Worm (Caenorhabditis elegans): ENCODE data around the gene ssu-2.
"Not testable (repeated sequence)": the region's sequence is repeated elsewhere in the genome, so short reads cannot be mapped to it uniquely, and the experiment has no call there.

The ssu-2 gene

DNA sequence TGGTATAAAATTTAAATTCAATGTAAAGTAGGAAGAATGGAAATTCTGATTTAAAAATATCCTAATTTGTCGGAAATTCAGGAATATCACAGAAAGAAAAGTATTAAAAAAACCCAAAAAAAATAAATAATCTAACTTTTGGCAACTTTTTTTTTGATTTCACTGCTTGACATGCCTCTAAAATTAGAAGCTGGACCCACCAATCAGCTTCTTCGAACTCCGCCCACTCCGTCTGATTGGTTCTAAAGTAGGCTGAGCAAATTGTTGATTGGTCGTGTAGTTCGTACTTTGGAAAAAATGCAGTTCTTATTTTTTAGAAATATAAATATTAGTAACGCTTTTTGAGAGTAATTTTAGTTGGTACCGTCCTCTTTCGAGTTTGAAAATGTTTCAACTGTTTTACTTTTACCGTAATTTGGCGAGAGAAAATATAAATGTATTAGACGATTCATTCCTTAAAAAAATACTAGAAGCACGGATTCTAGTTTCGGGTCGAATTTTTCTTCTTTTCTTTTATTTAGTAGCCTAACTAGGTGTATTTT lies 4.9 kb downstream of the ssu-2 start:
- TF ChIP-seq elt-2 (tag; optimal IDR thresholded peaks at IDR 0.05) (no peak), nfya-1 (tag; optimal IDR thresholded peaks at IDR 0.05) (peak; percentile 94)

DNA sequence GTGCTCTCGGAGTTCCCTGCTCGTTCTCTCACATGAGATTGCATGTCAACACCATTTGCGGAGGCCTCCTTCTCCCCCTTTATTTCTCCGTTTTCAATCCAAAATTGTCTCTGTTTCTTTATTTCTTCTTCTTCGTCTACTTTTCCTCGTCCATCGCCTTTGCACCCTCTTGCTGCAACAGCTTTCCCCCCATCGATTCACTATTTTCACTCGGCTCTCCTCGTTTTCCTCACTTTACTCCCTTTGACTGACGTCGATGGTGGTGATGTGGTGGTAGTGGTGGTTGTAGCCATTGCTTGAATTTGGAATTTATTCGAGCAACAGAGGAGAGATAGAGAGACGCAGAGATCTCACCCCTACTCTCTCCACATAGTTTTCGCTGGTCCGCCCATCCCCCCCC lies 10.6 kb downstream of the ssu-2 start:
- no peak for TF ChIP-seq sox-4 (tag; optimal IDR thresholded peaks at IDR 0.05)
- TF ChIP-seq unc-42 (tag; optimal IDR thresholded peaks at IDR 0.05), result peak; percentile 85
- no peak for TF ChIP-seq pros-1 (tag; optimal IDR thresholded peaks at IDR 0.05)
- no peak for TF ChIP-seq nhr-232 (tag; optimal IDR thresholded peaks at IDR 0.05)
- peak; percentile 44 for TF ChIP-seq syd-9 (tag; optimal IDR thresholded peaks at IDR 0.05)
- TF ChIP-seq ceh-48 (tag; optimal IDR thresholded peaks at IDR 0.05), result peak; percentile 72
- TF ChIP-seq ceh-31 (tag; optimal IDR thresholded peaks at IDR 0.05), result peak; percentile 82
- TF ChIP-seq nfya-1 (tag; optimal IDR thresholded peaks at IDR 0.05), result peak; percentile 77
- TF ChIP-seq unc-55 (GFP tag; optimal IDR thresholded peaks at IDR 0.05), result peak; percentile 24
- TF ChIP-seq C08G9.2 (tag; optimal IDR thresholded peaks at IDR 0.05), result peak; percentile 31
- peak; percentile 59 for TF ChIP-seq fkh-10 (GFP tag; optimal IDR thresholded peaks at IDR 0.05)
- TF ChIP-seq ceh-34 (tag; optimal IDR thresholded peaks at IDR 0.05), result peak; percentile 41
- TF ChIP-seq tbx-2 (tag; optimal IDR thresholded peaks at IDR 0.05), result peak; percentile 59
- TF ChIP-seq ceh-18 (tag; optimal IDR thresholded peaks at IDR 0.05), result peak; percentile 46
- no peak for TF ChIP-seq ttx-3 (tag; optimal IDR thresholded peaks at IDR 0.05)
- peak; percentile 26 for TF ChIP-seq sdc-2 (tag; optimal IDR thresholded peaks at IDR 0.05)
- TF ChIP-seq ceh-14 (tag; optimal IDR thresholded peaks at IDR 0.05), result peak; percentile 66
- peak; percentile 75 for TF ChIP-seq ceh-19 (GFP tag; optimal IDR thresholded peaks at IDR 0.05)
- TF ChIP-seq ceh-22 (tag; optimal IDR thresholded peaks at IDR 0.05), result no peak
- TF ChIP-seq dve-1 (tag; optimal IDR thresholded peaks at IDR 0.05), result no peak
- TF ChIP-seq che-1 (tag; optimal IDR thresholded peaks at IDR 0.05), result peak; percentile 3
- TF ChIP-seq pag-3 (tag; optimal IDR thresholded peaks at IDR 0.05; ENCODE audit: borderline replicate concordance), result peak; percentile 20

DNA sequence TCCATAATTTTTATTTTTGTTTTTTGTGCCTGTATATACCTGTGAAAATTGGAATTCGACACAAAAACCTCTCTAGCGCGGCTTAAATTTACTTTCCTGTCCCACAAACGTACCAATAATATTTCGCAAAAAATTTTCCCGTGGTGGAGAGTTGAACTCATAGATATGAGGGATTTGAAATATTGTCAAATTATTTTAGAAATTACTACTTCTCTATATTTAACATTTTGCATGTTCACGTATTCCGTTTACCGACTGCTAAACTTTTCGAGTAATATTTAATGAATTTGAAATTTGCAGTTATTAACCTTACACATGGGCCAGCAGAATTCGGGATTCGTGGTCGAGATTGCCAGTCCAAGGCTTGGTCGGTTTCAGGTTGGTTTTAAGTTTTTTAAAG lies 12.8 kb downstream of the ssu-2 start, which contains the start of gene Y67A10A.7:
Gene Y67A10A.7 (plus strand): TSS at position 301 of the 400 bp plus-strand sequence.
- not testable (repeated sequence) for TF ChIP-seq ceh-45 (GFP tag; IDR thresholded peaks at IDR 0.05); ceh-30 (tag; optimal IDR thresholded peaks at IDR 0.05); lim-6 (tag; optimal IDR thresholded peaks at IDR 0.05)

DNA sequence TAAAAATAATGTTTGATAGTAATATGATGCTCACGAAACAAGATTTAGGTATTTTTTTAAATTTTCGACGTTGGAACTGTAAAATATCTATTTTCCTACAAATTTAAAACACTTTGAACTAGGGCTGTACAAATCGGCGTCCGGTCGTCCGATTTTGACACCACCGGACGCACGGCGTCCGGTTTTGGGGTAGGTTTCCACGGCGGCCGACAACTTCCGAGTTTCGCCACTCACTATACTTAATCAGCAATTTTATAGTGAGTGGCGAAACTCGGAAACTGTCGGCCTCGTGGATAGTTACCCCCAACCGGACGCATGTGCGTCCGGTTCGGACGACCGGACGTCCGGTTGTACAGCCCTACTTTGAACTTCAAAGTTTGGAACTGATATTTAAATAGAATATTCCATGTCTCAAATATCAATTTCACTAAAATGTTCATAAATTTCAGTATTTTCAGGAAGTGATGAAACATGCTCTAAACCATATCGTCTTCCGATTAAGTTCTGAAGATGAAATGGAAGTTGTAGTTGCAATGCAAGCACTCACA lies 16.3 kb downstream of the ssu-2 start:
- TF ChIP-seq gmeb-2 (tag; optimal IDR thresholded peaks at IDR 0.05) (no peak), hlh-8 (tag; optimal IDR thresholded peaks at IDR 0.05) (no peak), ceh-22 (tag; optimal IDR thresholded peaks at IDR 0.05) (no peak), sdc-2 (tag; optimal IDR thresholded peaks at IDR 0.05) (no peak), pax-1 (tag; optimal IDR thresholded peaks at IDR 0.05) (no peak), mec-3 (tag; optimal IDR thresholded peaks at IDR 0.05; ENCODE audit: borderline replicate concordance) (no peak), rnt-1 (tag; optimal IDR thresholded peaks at IDR 0.05) (no peak), elt-4 (tag; optimal IDR thresholded peaks at IDR 0.05) (no peak), pat-9 (tag; optimal IDR thresholded peaks at IDR 0.05) (no peak)

DNA sequence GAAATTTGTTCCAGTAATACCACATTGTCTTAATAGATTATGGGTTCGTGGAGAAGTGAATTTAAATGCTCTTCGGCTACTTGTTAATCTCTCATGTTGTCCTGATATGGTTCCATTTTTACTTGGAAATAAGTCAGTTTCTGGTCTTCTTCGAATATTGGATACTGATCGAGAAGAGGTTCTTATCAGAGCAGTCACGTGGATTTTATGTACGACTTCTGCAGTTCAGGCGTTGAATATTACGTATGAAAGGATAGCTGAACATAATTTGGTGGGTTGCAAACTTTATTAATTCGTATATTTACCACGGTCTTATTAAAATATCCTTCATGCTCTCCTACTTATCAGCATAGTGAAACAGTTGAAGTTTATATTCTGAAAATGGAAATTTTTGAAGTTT lies 16.8 kb downstream of the ssu-2 start:
- no peak for TF ChIP-seq F13H6.1 (tag; optimal IDR thresholded peaks at IDR 0.05)
- TF ChIP-seq pat-9 (tag; optimal IDR thresholded peaks at IDR 0.05), result no peak
- no peak for TF ChIP-seq hlh-6 (tag; optimal IDR thresholded peaks at IDR 0.05)
- TF ChIP-seq pros-1 (tag; optimal IDR thresholded peaks at IDR 0.05), result no peak
- no peak for TF ChIP-seq ceh-9 (tag; optimal IDR thresholded peaks at IDR 0.05)
- TF ChIP-seq elt-4 (tag; optimal IDR thresholded peaks at IDR 0.05), result no peak
- no peak for TF ChIP-seq Y22D7AL.16 (tag; optimal IDR thresholded peaks at IDR 0.05)
